Worm (Caenorhabditis elegans) whole organism, midembryonic: ENCODE measurements around the gene C31H2.3.

ENCODE experiments used
- T22C8.4 ChIP-seq: fragments of 200-800 bp; sonication (Bioruptor generic); IDR thresholded peaks from 2 replicates; pipeline ENCODE4 v1.3.6; 2022; ENCODE audit warnings: missing genetic modification characterization, missing compliant biosample characterization
- cog-1 ChIP-seq: sonication (generic microtip); optimal IDR thresholded peaks from 2 replicates; lab custom pipeline; 2016; ENCODE audit warnings: missing genetic modification characterization, missing compliant biosample characterization
- flt-1 ChIP-seq: fragments of 200-800 bp; sonication (Bioruptor generic); IDR thresholded peaks from 2 replicates; pipeline ENCODE4 v1.3.6; 2022; ENCODE audit warnings: missing genetic modification characterization, missing compliant biosample characterization
- klf-2 ChIP-seq: fragments of 200-800 bp; sonication (Bioruptor generic); conservative IDR thresholded peaks from 2 replicates; pipeline ENCODE4 v1.3.6; 2022; ENCODE audit warnings: missing genetic modification reagents, missing genetic modification characterization, missing compliant biosample characterization
- med-1 ChIP-seq: sonication (generic microtip); optimal IDR thresholded peaks from 2 replicates; lab custom pipeline; 2017; ENCODE audit warnings: missing genetic modification characterization, mild to moderate bottlenecking, missing compliant biosample characterization, antibody characterized with exemption, missing genetic modification reagents; ENCODE audit not compliant: insufficient read depth
- ref-1 ChIP-seq: fragments of 200-800 bp; sonication (Bioruptor generic); conservative IDR thresholded peaks from 2 replicates; pipeline ENCODE4 v1.3.6; 2022; ENCODE audit warnings: missing genetic modification reagents, missing genetic modification characterization, missing compliant biosample characterization
- tab-1 ChIP-seq: fragments of 200-800 bp; sonication (Bioruptor generic); IDR thresholded peaks from 2 replicates; pipeline ENCODE4 v1.3.6; 2022; ENCODE audit warnings: missing genetic modification characterization, missing compliant biosample characterization
- ztf-23 ChIP-seq: fragments of 200-800 bp; sonication (Bioruptor generic); IDR thresholded peaks from 2 replicates; pipeline ENCODE4 v1.3.6; 2022; ENCODE audit warnings: missing genetic modification reagents, missing genetic modification characterization, missing compliant biosample characterization
- ztf-29 ChIP-seq: fragments of 200-800 bp; sonication (Bioruptor generic); IDR thresholded peaks from 2 replicates; pipeline ENCODE4 v1.3.6; 2022; ENCODE audit warnings: missing genetic modification reagents, missing genetic modification characterization, missing compliant biosample characterization

ce11 chrX:5188977-5189376 lies 34.8 kb upstream of the C31H2.3 start, which contains the start of gene zig-6:
- TF ChIP-seq med-1 (GFP tag; lab: Kevin White, UChicago) (no peak), T22C8.4 (GFP tag; lab: Robert Waterston, UW) (no peak), flt-1 (GFP tag; lab: Robert Waterston, UW) (no peak), ztf-23 (GFP tag; lab: Robert Waterston, UW) (no peak), ztf-29 (GFP tag; lab: Robert Waterston, UW) (no peak), tab-1 (GFP tag; lab: Robert Waterston, UW) (no peak), ref-1 (GFP tag; lab: Robert Waterston, UW) (no peak), cog-1 (tag; lab: Kevin White, UChicago) (no peak), klf-2 (GFP tag; lab: Robert Waterston, UW) (no peak)
